Fruit fly (Drosophila melanogaster): ENCODE results near the gene nullo.

nullo gene

DNA sequence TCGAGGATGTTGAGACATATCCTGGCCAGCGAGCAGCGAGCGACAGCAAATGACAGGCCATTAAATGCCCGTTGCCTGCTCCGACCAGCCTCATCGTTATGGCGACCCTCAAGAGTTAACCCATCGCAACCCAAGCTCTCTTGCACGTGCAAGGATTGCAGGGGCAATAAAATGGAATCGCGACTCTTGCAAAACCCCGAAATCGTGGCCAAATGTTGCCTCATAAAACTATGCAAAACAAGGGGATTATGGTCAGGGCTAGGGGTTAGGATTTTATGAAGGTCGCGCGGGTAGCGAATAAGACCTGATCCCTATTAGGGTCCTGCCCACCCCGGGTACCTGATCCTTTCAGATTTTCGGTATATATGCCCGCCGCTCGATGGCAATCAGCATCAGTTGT is at the start of gene nullo:
nullo (plus strand) TSS at position 390 of the 400 bp plus-strand sequence.
- TF ChIP-seq Sin3A (optimal IDR thresholded peaks at IDR 0.05) (no peak), insv (optimal IDR thresholded peaks at IDR 0.05) (no peak), Myc (optimal IDR thresholded peaks at IDR 0.05) (no peak), ttk (optimal IDR thresholded peaks at IDR 0.05) (no peak), h (optimal IDR thresholded peaks at IDR 0.05) (no peak), psq (optimal IDR thresholded peaks at IDR 0.05) (no peak)

DNA sequence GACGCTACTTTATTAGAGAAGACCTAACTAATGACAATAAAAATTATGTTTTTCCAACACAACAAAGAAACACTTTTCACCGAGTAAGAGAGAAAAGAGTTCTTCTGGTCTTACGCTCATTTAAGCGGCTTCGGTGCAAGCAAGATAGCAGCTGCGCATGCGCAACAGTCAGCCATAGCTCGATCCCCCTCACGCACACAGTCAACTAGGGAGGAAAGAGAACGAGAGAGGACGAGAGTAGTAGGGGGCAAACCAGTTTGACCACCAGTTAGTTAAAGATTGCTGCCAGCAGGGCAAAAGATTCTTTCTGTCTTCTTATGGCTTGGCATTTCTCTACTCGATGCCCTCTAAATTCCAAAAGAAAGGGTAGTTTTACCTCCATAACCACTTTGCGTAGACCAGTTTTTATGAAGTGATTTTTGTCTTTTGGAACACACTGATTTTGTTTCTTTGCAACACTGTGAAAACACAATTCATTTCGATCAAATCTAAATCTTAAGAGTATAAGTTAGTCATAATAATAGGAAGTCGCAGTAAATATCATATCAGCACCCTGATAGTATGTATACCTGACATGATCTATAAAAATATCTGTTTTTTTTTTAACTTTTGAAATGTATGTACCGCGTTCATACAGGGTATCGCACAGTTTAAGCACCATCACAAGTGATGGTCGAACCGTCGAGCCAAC is 48.7 kb upstream of the nullo start:
- no peak for TF ChIP-seq psq (optimal IDR thresholded peaks at IDR 0.05)
- no peak for TF ChIP-seq insv (optimal IDR thresholded peaks at IDR 0.05)
- TF ChIP-seq Sin3A (optimal IDR thresholded peaks at IDR 0.05) = no peak
- no peak for TF ChIP-seq Myc (optimal IDR thresholded peaks at IDR 0.05)
- TF ChIP-seq h (optimal IDR thresholded peaks at IDR 0.05) = no peak
- no peak for TF ChIP-seq ttk (optimal IDR thresholded peaks at IDR 0.05)

DNA sequence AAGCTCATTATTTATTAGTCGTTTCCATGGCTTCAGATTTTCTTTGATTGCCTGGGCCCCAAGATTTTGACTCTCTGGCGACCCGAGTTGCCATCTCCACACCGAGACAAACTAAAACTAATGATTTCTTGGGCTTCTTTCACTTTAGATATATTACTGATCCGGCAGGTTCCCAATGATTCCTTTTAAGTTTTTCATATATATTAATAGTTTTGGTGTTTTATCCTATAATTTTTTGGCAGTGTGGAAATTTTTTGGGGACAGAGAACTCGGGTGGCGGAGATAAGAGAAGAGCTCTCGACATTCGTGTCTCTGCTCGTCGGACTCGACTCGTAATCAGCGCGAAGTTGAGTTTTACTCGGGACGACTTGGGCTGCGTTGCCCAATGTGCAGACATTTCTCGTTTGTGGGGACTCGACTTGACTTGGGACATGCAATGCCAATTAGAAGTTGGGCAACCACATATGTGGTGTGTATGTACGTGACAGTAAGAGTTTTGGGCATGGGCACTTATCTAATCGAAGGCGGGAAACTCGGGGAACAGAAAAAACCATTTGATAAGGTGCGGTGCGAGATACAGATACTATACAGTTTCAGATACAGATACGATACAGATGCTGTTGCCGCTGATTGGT is 48.0 kb upstream of the nullo start:
- no peak for TF ChIP-seq h (optimal IDR thresholded peaks at IDR 0.05)
- no peak for TF ChIP-seq Sin3A (optimal IDR thresholded peaks at IDR 0.05)
- TF ChIP-seq ttk (optimal IDR thresholded peaks at IDR 0.05) = no peak
- no peak for TF ChIP-seq psq (optimal IDR thresholded peaks at IDR 0.05)
- TF ChIP-seq insv (optimal IDR thresholded peaks at IDR 0.05) = no peak
- TF ChIP-seq Myc (optimal IDR thresholded peaks at IDR 0.05) = no peak

DNA sequence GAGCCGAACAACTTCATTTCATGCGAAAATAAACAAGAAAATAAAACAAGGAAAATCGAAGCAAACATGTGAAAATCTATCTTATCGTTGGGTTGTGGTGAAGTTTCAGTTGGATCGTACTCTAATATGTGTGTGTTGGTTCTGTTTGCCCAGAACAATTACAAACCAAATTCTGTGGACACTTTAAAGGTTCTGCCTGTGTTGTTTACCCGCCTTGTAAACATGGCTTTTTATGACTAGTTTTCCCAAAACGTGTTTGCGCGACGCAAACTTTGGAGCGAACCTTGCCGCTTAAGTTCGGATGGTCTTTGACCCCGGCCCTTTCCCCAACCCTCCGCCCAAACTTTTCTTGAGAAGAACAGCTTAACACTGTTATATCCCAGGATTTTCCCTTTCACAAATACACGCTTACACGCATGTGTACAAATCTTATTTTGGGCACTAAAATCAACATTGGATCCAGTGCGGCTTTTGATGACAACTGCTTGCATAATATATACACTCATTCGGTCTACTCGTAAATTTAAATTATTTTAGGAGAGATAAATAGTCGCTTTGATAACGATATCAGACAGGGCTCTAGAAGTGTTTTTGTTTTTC is 45.1 kb upstream of the nullo start:
- TF ChIP-seq psq (optimal IDR thresholded peaks at IDR 0.05) (no peak), Sin3A (optimal IDR thresholded peaks at IDR 0.05) (no peak), h (optimal IDR thresholded peaks at IDR 0.05) (no peak), Myc (optimal IDR thresholded peaks at IDR 0.05) (no peak), ttk (optimal IDR thresholded peaks at IDR 0.05) (no peak), insv (optimal IDR thresholded peaks at IDR 0.05) (no peak)

DNA sequence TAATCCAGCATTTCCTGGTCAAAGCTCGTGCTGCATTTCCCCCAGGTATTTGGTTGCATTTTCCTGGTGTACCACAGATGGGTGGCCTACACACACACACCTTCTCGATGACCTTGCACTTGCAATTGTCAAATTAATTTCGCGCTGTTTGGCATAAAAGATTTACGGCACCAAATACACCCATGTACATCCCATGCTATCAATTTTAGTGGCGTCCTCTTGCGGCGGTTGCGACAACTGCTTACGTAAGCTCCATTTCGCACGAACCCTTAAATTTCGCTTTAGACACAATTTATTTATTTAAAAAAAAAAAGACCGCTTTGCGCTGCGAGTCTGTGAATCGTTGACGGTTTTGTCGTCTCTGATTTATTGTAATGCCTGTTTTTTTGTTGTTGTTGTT is 43.8 kb upstream of the nullo start:
- TF ChIP-seq h (optimal IDR thresholded peaks at IDR 0.05) = no peak
- no peak for TF ChIP-seq Myc (optimal IDR thresholded peaks at IDR 0.05)
- TF ChIP-seq ttk (optimal IDR thresholded peaks at IDR 0.05) = no peak

DNA sequence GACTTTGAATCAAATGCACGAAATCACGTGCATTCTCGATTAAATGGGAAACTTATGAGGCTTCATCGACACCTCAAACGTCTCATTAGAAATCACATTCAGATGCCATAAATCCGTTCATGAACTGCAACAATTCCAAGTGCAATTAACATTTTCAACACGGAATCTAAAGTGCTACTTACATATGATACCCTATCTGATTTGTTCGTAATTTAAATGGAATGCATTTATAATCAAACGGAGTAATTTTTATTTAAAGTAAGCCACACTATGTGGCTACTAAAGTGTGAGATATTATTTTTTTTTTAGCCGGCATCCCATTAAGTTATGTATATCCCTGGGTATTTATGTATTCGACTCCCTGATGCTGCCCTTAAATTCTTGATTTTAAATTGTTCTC is 41.6 kb upstream of the nullo start:
- TF ChIP-seq psq (optimal IDR thresholded peaks at IDR 0.05) (no peak), Myc (optimal IDR thresholded peaks at IDR 0.05) (no peak), insv (optimal IDR thresholded peaks at IDR 0.05) (no peak), ttk (optimal IDR thresholded peaks at IDR 0.05) (no peak), Sin3A (optimal IDR thresholded peaks at IDR 0.05) (no peak), h (optimal IDR thresholded peaks at IDR 0.05) (no peak)

DNA sequence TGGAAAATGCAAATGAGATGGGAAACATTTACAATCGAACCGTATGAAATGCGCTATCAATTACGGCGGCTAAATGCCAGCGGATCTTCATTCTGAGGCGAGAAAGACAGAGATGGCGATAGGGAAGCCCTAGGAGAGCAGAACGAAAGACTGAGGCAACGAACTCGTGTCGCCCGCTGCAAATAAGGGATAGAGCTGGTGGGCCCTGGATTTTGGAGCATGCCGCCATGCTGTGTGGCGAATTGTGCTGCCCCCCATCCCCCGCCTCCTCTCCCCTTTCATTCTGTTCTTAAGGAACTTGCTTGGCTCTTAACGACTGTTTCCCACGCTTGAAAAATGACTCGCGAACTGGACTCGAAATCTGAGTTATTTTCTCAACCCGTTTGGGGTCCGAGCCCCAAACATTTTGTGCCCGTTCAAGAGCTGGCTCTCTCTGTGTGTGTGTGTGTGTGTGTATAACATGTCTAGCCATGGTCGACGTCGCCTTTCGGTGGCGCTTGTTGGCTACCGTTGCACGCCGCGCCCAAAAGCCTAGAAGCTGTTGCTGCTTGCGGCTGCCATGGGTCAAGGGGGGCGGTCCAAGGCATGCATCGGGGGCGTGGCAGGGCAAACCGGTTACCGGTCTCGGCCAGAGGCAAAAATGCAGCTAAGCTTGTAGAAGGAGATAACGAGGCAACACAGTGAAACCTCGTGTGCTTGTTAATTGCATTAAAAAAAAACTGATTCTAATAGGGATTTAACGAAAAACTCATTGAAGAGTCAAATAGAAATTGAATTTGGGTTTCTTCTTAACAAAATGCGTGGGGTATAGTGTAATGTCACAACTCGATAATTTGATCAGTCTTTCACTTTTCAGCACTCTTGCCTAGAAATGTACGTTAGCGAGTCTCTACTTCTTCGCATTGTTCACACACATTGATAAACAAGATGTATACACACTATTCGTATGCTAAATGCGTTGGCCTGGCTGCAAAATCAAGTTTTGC is 40.9 kb upstream of the nullo start:
- TF ChIP-seq psq (optimal IDR thresholded peaks at IDR 0.05) = no peak
- no peak for TF ChIP-seq h (optimal IDR thresholded peaks at IDR 0.05)
- no peak for TF ChIP-seq ttk (optimal IDR thresholded peaks at IDR 0.05)
- no peak for TF ChIP-seq Sin3A (optimal IDR thresholded peaks at IDR 0.05)
- TF ChIP-seq insv (optimal IDR thresholded peaks at IDR 0.05) = no peak
- TF ChIP-seq Myc (optimal IDR thresholded peaks at IDR 0.05) = no peak

DNA sequence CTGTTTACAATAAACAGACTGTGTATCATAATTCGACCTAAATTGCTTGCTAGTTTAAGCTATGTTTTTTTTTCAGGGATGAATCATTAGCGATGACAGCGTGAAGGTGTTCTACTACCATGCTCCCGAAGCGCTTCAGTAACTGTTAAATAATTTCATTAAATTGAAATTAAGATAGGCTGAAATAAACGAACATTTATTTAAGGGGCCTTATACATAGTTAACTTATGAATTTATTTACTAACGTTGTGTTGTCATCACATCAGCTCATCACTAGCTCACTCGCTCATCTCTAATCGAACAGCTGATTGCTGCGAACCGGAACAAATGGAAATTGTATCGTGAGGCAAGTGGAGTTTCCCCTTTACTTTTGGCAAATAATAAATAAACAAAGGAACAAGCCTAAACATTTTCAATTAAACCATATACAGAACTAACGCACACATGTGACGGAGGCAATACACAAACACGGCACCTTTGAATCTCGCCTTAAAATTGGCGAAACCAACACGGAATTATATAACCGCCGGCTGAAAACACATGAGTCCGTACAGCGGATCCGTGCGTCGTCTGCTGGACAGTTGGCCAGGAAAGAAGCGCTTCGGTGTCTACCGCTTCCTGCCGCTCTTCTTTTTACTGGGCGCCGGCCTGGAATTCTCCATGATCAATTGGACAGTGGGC is 38.1 kb upstream of the nullo start, which contains the start of the genes cm, sloth1 and sloth2:
cm (minus strand) TSS at position 83 of the 681 bp plus-strand sequence.
sloth1 (plus strand) TSS at position 295 of the 681 bp plus-strand sequence.
sloth2 (plus strand) TSS at position 295 of the 681 bp plus-strand sequence.
- no peak for TF ChIP-seq insv (optimal IDR thresholded peaks at IDR 0.05)
- no peak for TF ChIP-seq h (optimal IDR thresholded peaks at IDR 0.05)
- no peak for TF ChIP-seq Myc (optimal IDR thresholded peaks at IDR 0.05)
- TF ChIP-seq psq (optimal IDR thresholded peaks at IDR 0.05) = no peak
- no peak for TF ChIP-seq ttk (optimal IDR thresholded peaks at IDR 0.05)
- TF ChIP-seq Sin3A (optimal IDR thresholded peaks at IDR 0.05) = no peak

DNA sequence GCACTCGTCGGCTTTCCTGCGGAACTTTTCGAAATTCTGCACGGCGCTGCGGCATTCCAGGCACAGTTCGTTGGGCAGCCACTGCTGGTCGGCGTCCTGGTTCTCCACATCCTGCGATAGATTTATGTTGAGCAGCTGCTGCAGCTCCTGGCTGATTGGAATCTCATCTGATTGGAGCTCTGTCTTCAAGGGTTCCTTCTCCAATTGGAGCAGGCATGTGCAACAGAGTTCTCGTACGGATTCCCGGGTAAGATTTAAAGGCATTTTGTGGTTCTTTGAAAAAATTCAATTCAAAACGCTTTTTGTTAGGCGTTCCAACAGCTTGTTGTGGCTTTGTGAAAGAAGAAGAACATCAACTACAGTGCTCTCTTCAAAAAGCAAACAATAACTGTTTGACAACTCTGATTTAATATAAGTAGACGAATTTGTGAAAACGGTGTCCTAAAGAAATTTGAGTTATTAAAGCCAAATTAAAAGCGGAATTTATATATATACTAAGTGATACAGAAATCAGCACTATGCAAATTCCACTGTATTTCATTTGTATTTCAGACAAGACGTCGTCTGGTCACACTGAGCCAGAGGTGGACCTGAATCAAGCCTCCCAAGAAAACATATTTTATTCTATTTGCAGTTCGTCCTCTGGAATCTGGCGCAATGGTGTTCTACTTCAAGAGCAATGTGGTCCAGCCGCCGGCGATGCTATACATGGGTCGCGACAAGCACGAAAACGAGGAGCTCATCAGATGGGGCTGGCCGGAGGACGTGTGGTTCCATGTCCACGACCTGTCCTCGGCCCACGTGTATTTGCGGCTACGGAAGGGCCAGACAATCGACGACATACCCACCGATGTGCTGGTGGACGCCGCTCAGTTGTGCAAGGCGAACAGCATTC is 35.7 kb upstream of the nullo start, which contains the start of the genes CG3032 and CG4593:
CG3032 (minus strand) TSS at position 562 of the 895 bp plus-strand sequence.
CG4593 (plus strand) TSS at position 568 of the 895 bp plus-strand sequence.
- no peak for TF ChIP-seq psq (optimal IDR thresholded peaks at IDR 0.05)
- TF ChIP-seq ttk (optimal IDR thresholded peaks at IDR 0.05) = no peak
- no peak for TF ChIP-seq Myc (optimal IDR thresholded peaks at IDR 0.05)
- TF ChIP-seq insv (optimal IDR thresholded peaks at IDR 0.05) = no peak
- TF ChIP-seq h (optimal IDR thresholded peaks at IDR 0.05) = no peak
- no peak for TF ChIP-seq Sin3A (optimal IDR thresholded peaks at IDR 0.05)

DNA sequence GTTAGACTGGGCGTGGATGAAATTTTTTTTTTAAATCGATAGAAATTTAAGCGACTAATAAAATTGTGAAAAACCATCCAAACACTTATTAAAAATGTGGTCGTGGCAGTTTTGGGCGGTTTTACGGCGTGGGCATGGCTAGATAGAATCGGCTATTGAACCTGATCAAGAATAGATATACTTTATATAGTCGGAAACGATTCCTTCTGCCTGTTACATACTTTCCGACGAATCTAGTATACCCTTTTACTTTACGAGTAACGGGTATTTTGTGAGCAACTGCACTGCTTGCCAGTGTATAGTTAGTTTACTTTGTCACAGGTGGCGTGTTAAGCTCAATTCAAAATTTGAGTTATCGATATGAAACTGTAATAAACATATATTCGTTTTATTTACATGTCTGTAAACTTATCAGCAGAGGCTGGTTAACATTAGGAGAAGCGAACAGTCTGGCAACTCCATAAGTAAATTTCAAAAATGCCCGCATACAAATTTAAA is 34.3 kb upstream of the nullo start:
- TF ChIP-seq insv (optimal IDR thresholded peaks at IDR 0.05) (no peak), Myc (optimal IDR thresholded peaks at IDR 0.05) (no peak)
